Worm (Caenorhabditis elegans): ENCODE results near the gene gst-38.

DNA sequence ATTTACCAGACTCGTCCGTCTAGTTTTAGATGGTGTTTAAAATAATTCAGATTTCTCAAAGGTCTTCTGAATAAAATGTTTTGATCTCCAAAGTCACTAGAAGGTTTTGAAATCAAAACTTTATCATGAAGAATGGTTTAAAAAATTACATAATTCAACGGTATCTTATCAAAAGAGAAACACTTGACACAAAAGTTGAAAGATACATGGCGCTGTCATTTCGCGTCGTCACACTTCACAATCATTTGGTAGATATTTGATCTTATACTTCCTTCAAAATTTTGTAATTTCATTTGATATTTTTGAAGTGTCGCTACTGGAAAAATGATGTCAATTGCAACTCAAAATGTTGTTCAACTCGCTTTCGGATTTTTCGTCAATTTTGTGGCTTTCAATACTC lies 41.2 kb upstream of the gst-38 start, which contains the start of gene F36G9.3:
- no peak for TF ChIP-seq sdc-2 (tag; optimal IDR thresholded peaks at IDR 0.05)
- TF ChIP-seq hlh-15 (tag; optimal IDR thresholded peaks at IDR 0.05), result no peak
- TF ChIP-seq fkh-10 (GFP tag; optimal IDR thresholded peaks at IDR 0.05), result no peak
- no peak for TF ChIP-seq ama-1 (optimal IDR thresholded peaks at IDR 0.05)
- no peak for TF ChIP-seq madf-2 (tag; optimal IDR thresholded peaks at IDR 0.05)
- no peak for TF ChIP-seq tbx-2 (tag; optimal IDR thresholded peaks at IDR 0.05)
